Worm (Caenorhabditis elegans): ENCODE data around the gene sorf-1.

sorf-1 gene

ce11 chrX:3332824-3333223, 46.2 kb downstream of the sorf-1 start, which contains the start of gene F11D5.1:
Gene F11D5.1 (plus strand): TSS chrX:3333124.
- no peak for TF ChIP-seq saeg-2 (GFP tag; IDR thresholded peaks at IDR 0.05)
- no peak for TF ChIP-seq spr-1 (tag; optimal IDR thresholded peaks at IDR 0.05)
- no peak for TF ChIP-seq lin-39 (tag; optimal IDR thresholded peaks at IDR 0.05)
- TF ChIP-seq F26F4.8 (GFP tag; conservative IDR thresholded peaks at IDR 0.05), result no peak
- TF ChIP-seq zip-11 (GFP tag; IDR thresholded peaks at IDR 0.05), result no peak
- TF ChIP-seq snpc-1.2 (GFP tag; IDR thresholded peaks at IDR 0.05), result no peak
- no peak for TF ChIP-seq dmd-8 (GFP tag; IDR thresholded peaks at IDR 0.05)

All from whole organism, L4 larva.